Worm (Caenorhabditis elegans): Measurements from ENCODE around the gene rbg-3.

DNA sequence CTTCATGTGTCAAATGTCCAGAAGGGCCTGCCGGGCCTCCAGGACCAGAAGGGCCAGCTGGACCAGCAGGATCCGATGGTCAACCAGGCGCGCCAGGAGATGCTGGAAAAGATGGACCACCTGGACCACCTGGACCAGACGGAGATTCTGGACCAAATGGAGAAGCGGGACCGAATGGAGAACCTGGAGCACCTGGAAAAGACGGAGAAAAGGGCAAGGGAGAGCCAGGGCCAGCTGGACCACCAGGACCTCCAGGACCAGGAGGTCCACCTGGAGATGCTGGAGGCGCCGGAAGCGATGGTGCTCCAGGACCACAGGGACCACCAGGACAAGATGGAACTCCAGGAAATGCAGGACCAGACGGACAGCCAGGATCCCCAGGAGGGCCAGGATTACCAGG is 5.6 kb upstream of the rbg-3 start:
- TF ChIP-seq ztf-23 (GFP tag; IDR thresholded peaks at IDR 0.05) (no peak), cog-1 (tag; optimal IDR thresholded peaks at IDR 0.05) (no peak), ref-1 (GFP tag; conservative IDR thresholded peaks at IDR 0.05) (no peak), med-1 (GFP tag; optimal IDR thresholded peaks at IDR 0.05; ENCODE audit: insufficient read depth) (no peak), ztf-29 (GFP tag; IDR thresholded peaks at IDR 0.05) (no peak), flt-1 (GFP tag; IDR thresholded peaks at IDR 0.05) (no peak), tab-1 (GFP tag; IDR thresholded peaks at IDR 0.05) (no peak), T22C8.4 (GFP tag; IDR thresholded peaks at IDR 0.05) (no peak)
